Worm (Caenorhabditis elegans) whole organism, L4/young adult: ENCODE measurements around the gene svh-5.

Source experiments
- W03F9.2 ChIP-seq: fragments of 150-350 bp; optimal IDR thresholded peaks from 2 replicates; lab custom pipeline; 2014; ENCODE audit warnings: missing biosample characterization, missing genetic modification characterization
- dao-5 ChIP-seq: sonication (generic microtip); optimal IDR thresholded peaks from 2 replicates; lab custom pipeline; 2016; ENCODE audit warnings: missing genotype, missing genetic modification characterization, moderate library complexity, missing compliant biosample characterization
- him-1 ChIP-seq: sonication (generic microtip); optimal IDR thresholded peaks from 2 replicates; lab custom pipeline; 2016; ENCODE audit warnings: missing genotype, missing genetic modification reagents, missing genetic modification characterization, missing compliant biosample characterization

DNA sequence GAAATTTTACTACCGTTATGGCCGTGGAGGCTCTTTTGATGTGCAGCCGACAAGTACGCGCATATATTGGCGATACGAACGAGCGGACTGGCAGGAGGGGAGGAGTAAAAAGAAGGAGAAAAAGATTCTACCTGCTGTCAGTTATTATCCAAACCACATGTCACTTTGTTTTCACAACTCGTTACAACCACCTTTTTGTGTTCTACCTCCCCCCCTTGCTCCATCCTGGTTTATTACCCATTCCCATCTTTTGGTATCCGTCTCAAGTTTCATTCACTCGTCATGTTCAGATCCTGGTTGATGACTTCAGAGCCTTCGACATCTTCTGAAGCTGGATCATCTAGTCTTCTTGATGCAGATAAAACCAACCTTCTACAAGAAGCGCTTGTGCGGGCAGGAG lies 30.0 kb upstream of the svh-5 start, which contains the start of gene psa-3:
- TF ChIP-seq him-1 (tag; lab: Kevin White, UChicago) (no peak), dao-5 (tag; lab: Kevin White, UChicago) (no peak), W03F9.2 (no peak)
